Fruit fly (Drosophila melanogaster) whole organism, wandering third instar larva: ENCODE results near the gene Tg.
A peak's percentile ranks its signal among the peaks of the same experiment; 100 is the strongest.

ENCODE experiments used
- Dif ChIP-seq: fragments of 200-275, 200-300 bp; sonication (Bioruptor generic); optimal IDR thresholded peaks from 2 replicates; lab custom pipeline; 2018; ENCODE audit warnings: missing biosample characterization, missing genetic modification characterization; ENCODE audit not compliant: partially characterized antibody
- foxo ChIP-seq, 2 experiments: fragments of 200-800 bp; sonication (Bioruptor generic); optimal IDR thresholded peaks; 2 replicates in 1 of 2; 3 replicates in 1 of 2; lab custom pipeline; 2016 to 2017; ENCODE audit warnings: missing biosample characterization in 2 of 2, missing genetic modification characterization in 2 of 2

DNA sequence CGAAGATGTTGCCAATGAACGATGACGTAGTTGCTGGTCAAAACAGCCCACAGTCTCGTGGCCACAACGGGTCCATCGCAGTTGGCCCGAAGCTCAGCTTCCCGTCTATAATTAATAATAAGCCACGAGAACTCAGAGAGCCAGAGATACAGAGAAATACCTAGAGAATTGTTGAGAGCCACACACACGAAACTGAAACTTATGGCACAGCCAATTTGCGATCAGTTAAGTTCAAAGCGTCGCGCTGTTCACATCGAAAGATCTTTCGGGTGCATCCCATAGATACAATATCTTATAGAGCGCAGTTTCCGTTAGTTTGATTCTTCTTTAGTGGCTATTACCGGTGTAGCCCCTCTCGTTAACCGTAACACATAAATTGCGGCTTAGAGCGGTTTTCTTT, 1.3 kb downstream of the Tg start:
- TF ChIP-seq foxo (GFP tag; optimal IDR thresholded peaks at IDR 0.05; lab: Kevin White, UChicago) (no peak), Dif (peak; percentile 29)
